Fruit fly (Drosophila melanogaster) whole organism, embryonic: Measurements from ENCODE around the gene CG2931.
A peak's percentile ranks its signal among the peaks of the same experiment; 100 is the strongest.

ENCODE experiments used
- BEAF-32 ChIP-seq: fragments of 200-800 bp; sonication (Bioruptor generic); optimal IDR thresholded peaks from 3 replicates; lab custom pipeline; 2017; ENCODE audit warnings: missing biosample characterization, missing genetic modification characterization, mild to moderate bottlenecking, moderate library complexity, missing genetic modification reagents
- CG11093 ChIP-seq: fragments of 200-800 bp; sonication (Bioruptor generic); IDR thresholded peaks from 3 replicates; pipeline ENCODE4 v1.3.6; 2022; ENCODE audit warnings: missing biosample characterization, missing genetic modification characterization
- CG11456 ChIP-seq: fragments of 200-800 bp; sonication (Bioruptor generic); IDR thresholded peaks from 3 replicates; pipeline ENCODE4 v1.3.6; 2022; ENCODE audit warnings: missing biosample characterization, missing genetic modification characterization
- CG12659 ChIP-seq: fragments of 200-800 bp; sonication (Bioruptor generic); optimal IDR thresholded peaks from 3 replicates; lab custom pipeline; 2017; ENCODE audit warnings: mild to moderate bottlenecking, missing biosample characterization, missing genetic modification reagents, missing genetic modification characterization
- CG1529 ChIP-seq: fragments of 200-800 bp; sonication (Bioruptor generic); optimal IDR thresholded peaks from 3 replicates; lab custom pipeline; 2018; ENCODE audit warnings: missing biosample characterization, missing genetic modification characterization
- CG15479 ChIP-seq: fragments of 200-800 bp; sonication (Bioruptor generic); optimal IDR thresholded peaks from 3 replicates; lab custom pipeline; 2019; ENCODE audit warnings: missing biosample characterization, mild to moderate bottlenecking, missing genetic modification characterization, moderate library complexity
- CG16779 ChIP-seq: fragments of 200-800 bp; sonication (Bioruptor generic); IDR thresholded peaks from 2 replicates; pipeline ENCODE4 v1.3.6; 2022; ENCODE audit warnings: missing biosample characterization, missing genetic modification characterization
- CG16863 ChIP-seq: fragments of 200-800 bp; sonication (Bioruptor generic); optimal IDR thresholded peaks from 3 replicates; lab custom pipeline; 2016; ENCODE audit warnings: missing biosample characterization, missing genetic modification characterization
- CG18599 ChIP-seq: fragments of 200-800 bp; sonication (Bioruptor generic); optimal IDR thresholded peaks from 3 replicates; lab custom pipeline; 2017; ENCODE audit warnings: missing biosample characterization, missing genetic modification characterization, mild to moderate bottlenecking, moderate library complexity, missing genetic modification reagents
- CG2678 ChIP-seq: fragments of 200-800 bp; sonication (Bioruptor generic); optimal IDR thresholded peaks from 3 replicates; lab custom pipeline; 2019; ENCODE audit warnings: missing biosample characterization, mild to moderate bottlenecking, missing genetic modification characterization, moderate library complexity
- CG31365 ChIP-seq: fragments of 200-800 bp; sonication (Bioruptor generic); optimal IDR thresholded peaks from 2 replicates; lab custom pipeline; 2018; ENCODE audit warnings: missing biosample characterization, mild to moderate bottlenecking, missing genetic modification characterization
- CG34376 ChIP-seq: fragments of 200-800 bp; sonication (Bioruptor generic); optimal IDR thresholded peaks from 2 replicates; lab custom pipeline; 2018; ENCODE audit warnings: missing biosample characterization, mild to moderate bottlenecking, missing genetic modification characterization
- CG4360 ChIP-seq: fragments of 200-800 bp; sonication (Bioruptor generic); IDR thresholded peaks from 2 replicates; pipeline ENCODE4 v1.3.6; 2022; ENCODE audit warnings: missing biosample characterization, missing genetic modification characterization
- CG6254 ChIP-seq: fragments of 200-800 bp; sonication (Bioruptor generic); optimal IDR thresholded peaks from 3 replicates; lab custom pipeline; 2017; ENCODE audit warnings: mild to moderate bottlenecking, missing biosample characterization, missing genetic modification reagents, missing genetic modification characterization
- CG6765 ChIP-seq: fragments of 200-800 bp; sonication (Bioruptor generic); optimal IDR thresholded peaks from 3 replicates; lab custom pipeline; 2017; ENCODE audit warnings: missing biosample characterization, mild to moderate bottlenecking, missing genetic modification characterization
- CG7928 ChIP-seq: fragments of 200-800 bp; sonication (Bioruptor generic); optimal IDR thresholded peaks from 2 replicates; lab custom pipeline; 2017; ENCODE audit warnings: missing biosample characterization, mild to moderate bottlenecking, missing genetic modification characterization
- CG8359 ChIP-seq: fragments of 200-800 bp; sonication (Bioruptor generic); optimal IDR thresholded peaks from 2 replicates; lab custom pipeline; 2017; ENCODE audit warnings: missing biosample characterization, mild to moderate bottlenecking, missing genetic modification characterization, borderline replicate concordance
- CG8478 ChIP-seq: fragments of >200 bp; optimal IDR thresholded peaks from 2 replicates; lab custom pipeline; 2018
- CG9215 ChIP-seq: fragments of 200-800 bp; sonication (Bioruptor generic); IDR thresholded peaks from 2 replicates; pipeline ENCODE4 v1.3.6; 2022; ENCODE audit warnings: missing biosample characterization, missing genetic modification characterization
- CG9817 ChIP-seq: fragments of 200-800 bp; sonication (Bioruptor generic); optimal IDR thresholded peaks from 2 replicates; lab custom pipeline; 2018; ENCODE audit warnings: missing biosample characterization, mild to moderate bottlenecking, missing genetic modification characterization, moderate library complexity
- Camta ChIP-seq: fragments of 200-800 bp; sonication (Bioruptor generic); optimal IDR thresholded peaks from 2 replicates; lab custom pipeline; 2016; ENCODE audit warnings: missing biosample characterization, missing genetic modification characterization
- D ChIP-seq, 2 experiments: fragments of 200-800 bp in 1 of 2; fragments of >200 bp in 1 of 2; sonication (Bioruptor generic) in 1 of 2; optimal IDR thresholded peaks; 2 replicates in 1 of 2; 3 replicates in 1 of 2; lab custom pipeline; 2017; ENCODE audit warnings: mild to moderate bottlenecking in 1 of 2, missing biosample characterization in 1 of 2, missing genetic modification characterization in 1 of 2, missing genetic modification reagents in 1 of 2
- Dfd ChIP-seq, 2 experiments: fragments of >200 bp; optimal IDR thresholded peaks; 2 replicates each; lab custom pipeline; 2017; ENCODE audit warnings: missing biosample characterization in 2 of 2, missing genetic modification characterization in 2 of 2
- ERR ChIP-seq: fragments of 200-800 bp; sonication (Bioruptor generic); optimal IDR thresholded peaks from 2 replicates; lab custom pipeline; 2016; ENCODE audit warnings: missing biosample characterization, missing genetic modification characterization
- HHEX ChIP-seq: fragments of 200-800 bp; sonication (Bioruptor generic); optimal IDR thresholded peaks from 3 replicates; lab custom pipeline; 2017; ENCODE audit warnings: missing biosample characterization, mild to moderate bottlenecking, missing genetic modification characterization, missing genetic modification reagents
- HLH4C ChIP-seq: fragments of 200-800 bp; sonication (Bioruptor generic); IDR thresholded peaks from 3 replicates; pipeline ENCODE4 v1.3.6; 2022; ENCODE audit warnings: missing biosample characterization, missing genetic modification characterization; ENCODE audit not compliant: partially characterized antibody
- Med ChIP-seq: fragments of 200-800 bp; sonication (Bioruptor generic); peaks from one replicate; lab custom pipeline; 2016; ENCODE audit warnings: missing biosample characterization, missing genetic modification characterization, mild to moderate bottlenecking, inconsistent platforms, moderate library complexity
- Optix ChIP-seq: fragments of 200-800 bp; sonication (Bioruptor generic); IDR thresholded peaks from 3 replicates; pipeline ENCODE4 v1.3.6; 2022; ENCODE audit warnings: missing biosample characterization, missing genetic modification characterization
- Pdp1 ChIP-seq, 2 experiments: fragments of 200-800 bp; sonication (Bioruptor generic); optimal IDR thresholded peaks; 3 replicates each; lab custom pipeline; 2016; ENCODE audit warnings: missing biosample characterization in 2 of 2, missing genetic modification characterization in 2 of 2, mild to moderate bottlenecking in 1 of 2, moderate library complexity in 1 of 2
- Sox102F ChIP-seq: fragments of 200-800 bp; sonication (Bioruptor generic); optimal IDR thresholded peaks from 2 replicates; lab custom pipeline; 2018; ENCODE audit warnings: missing biosample characterization, mild to moderate bottlenecking, missing genetic modification characterization, moderate library complexity
- az2 ChIP-seq: fragments of 200-800 bp; sonication (Bioruptor generic); optimal IDR thresholded peaks from 3 replicates; lab custom pipeline; 2016; ENCODE audit warnings: missing biosample characterization, missing genetic modification characterization
- btn ChIP-seq: fragments of 200-800 bp; sonication (Bioruptor generic); optimal IDR thresholded peaks from 2 replicates; lab custom pipeline; 2016; ENCODE audit warnings: missing biosample characterization, missing genetic modification characterization
- cas ChIP-seq: fragments of 200-800 bp; sonication (Bioruptor generic); IDR thresholded peaks from 2 replicates; pipeline ENCODE4 v1.3.6; 2022; ENCODE audit warnings: missing biosample characterization, missing genetic modification characterization
- cg ChIP-seq: fragments of 200-800 bp; sonication (Bioruptor generic); optimal IDR thresholded peaks from 3 replicates; lab custom pipeline; 2019; ENCODE audit warnings: missing biosample characterization, mild to moderate bottlenecking, missing genetic modification characterization, moderate library complexity
- corto ChIP-seq: fragments of 200-800 bp; sonication (Bioruptor generic); optimal IDR thresholded peaks from 2 replicates; lab custom pipeline; 2016; ENCODE audit warnings: missing biosample characterization, mild to moderate bottlenecking, missing genetic modification characterization, moderate library complexity
- da ChIP-seq: fragments of 200-800 bp; sonication (Bioruptor generic); optimal IDR thresholded peaks from 2 replicates; lab custom pipeline; 2016; ENCODE audit warnings: missing biosample characterization, missing genetic modification characterization
- exex ChIP-seq: fragments of 200-800 bp; sonication (Bioruptor generic); optimal IDR thresholded peaks from 4 replicates; lab custom pipeline; 2018; ENCODE audit warnings: missing biosample characterization, mild to moderate bottlenecking, missing genetic modification characterization, moderate library complexity
- fd96Cb ChIP-seq: fragments of 200-800 bp; sonication (Bioruptor generic); optimal IDR thresholded peaks from 2 replicates; lab custom pipeline; 2018; ENCODE audit warnings: missing biosample characterization, mild to moderate bottlenecking, missing genetic modification characterization, moderate library complexity
- gfzf ChIP-seq: fragments of 200-800 bp; sonication (Bioruptor generic); optimal IDR thresholded peaks from 2 replicates; lab custom pipeline; 2016; ENCODE audit warnings: missing biosample characterization, mild to moderate bottlenecking, missing genetic modification characterization, moderate library complexity
- gsb ChIP-seq: fragments of 200-800 bp; sonication (Bioruptor generic); IDR thresholded peaks from 2 replicates; pipeline ENCODE4 v1.3.6; 2022; ENCODE audit warnings: missing biosample characterization, missing genetic modification characterization
- inv ChIP-seq: fragments of 200-800 bp; sonication (Bioruptor generic); IDR thresholded peaks from 2 replicates; pipeline ENCODE4 v1.3.6; 2022; ENCODE audit warnings: missing biosample characterization, missing genetic modification characterization; ENCODE audit not compliant: partially characterized antibody
- mam ChIP-seq: fragments of 200-800 bp; sonication (Bioruptor generic); optimal IDR thresholded peaks from 3 replicates; lab custom pipeline; 2016; ENCODE audit warnings: missing biosample characterization, missing genetic modification characterization
- sens ChIP-seq: fragments of 200-800 bp; sonication (Bioruptor generic); peaks from one replicate; lab custom pipeline; 2016; ENCODE audit warnings: missing biosample characterization, missing genetic modification characterization
- slbo ChIP-seq: fragments of 200-800 bp; sonication (Bioruptor generic); IDR thresholded peaks from 2 replicates; pipeline ENCODE4 v1.3.6; 2022; ENCODE audit warnings: missing biosample characterization, missing genetic modification characterization
- so ChIP-seq: fragments of 200-800 bp; sonication (Bioruptor generic); IDR thresholded peaks from 3 replicates; pipeline ENCODE4 v1.3.6; 2022; ENCODE audit warnings: missing biosample characterization, missing genetic modification characterization
- sug ChIP-seq: fragments of 200-800 bp; optimal IDR thresholded peaks from 2 replicates; lab custom pipeline; 2019; ENCODE audit warnings: missing biosample characterization, mild to moderate bottlenecking, missing genetic modification characterization, moderate library complexity
- tio ChIP-seq: fragments of 200-800 bp; sonication (Bioruptor generic); optimal IDR thresholded peaks from 2 replicates; lab custom pipeline; 2017; ENCODE audit warnings: missing biosample characterization, missing genetic modification characterization, inconsistent platforms
- toy ChIP-seq: fragments of 200-800 bp; sonication (Bioruptor generic); IDR thresholded peaks from 2 replicates; pipeline ENCODE4 v1.3.6; 2022; ENCODE audit warnings: missing biosample characterization, missing genetic modification characterization
- yki ChIP-seq: fragments of >200 bp; optimal IDR thresholded peaks from 3 replicates; lab custom pipeline; 2018

CG2931 gene

dm6 chr3R:5610656-5611055 lies 42.2 kb upstream of the CG2931 start:
- TF ChIP-seq sens (GFP tag; lab: Kevin White, UChicago), result peak; percentile 9
- TF ChIP-seq Pdp1 (GFP tag; optimal IDR thresholded peaks at IDR 0.05; lab: Kevin White, UChicago), result peak in 1 of 2 experiments; percentile 91
- peak; percentile 55 for TF ChIP-seq exex
- no peak for TF ChIP-seq cg (GFP tag; lab: Kevin White, UChicago)
- TF ChIP-seq sug (tag; lab: Kevin White, UChicago), result peak; percentile 88
- TF ChIP-seq ERR (GFP tag; lab: Kevin White, UChicago), result no peak

- TF ChIP-seq fd96Cb (tag; lab: Kevin White, UChicago), result no peak
- no peak for TF ChIP-seq CG7928 (GFP tag; lab: Kevin White, UChicago)
- TF ChIP-seq CG31365 (tag; lab: Kevin White, UChicago), result no peak
- TF ChIP-seq Optix, result no peak
- peak; percentile 52 for TF ChIP-seq Med (GFP tag; lab: Kevin White, UChicago)
- no peak for TF ChIP-seq CG9215 (GFP tag; lab: Robert Waterston, UW)
- TF ChIP-seq Dfd (GFP tag; optimal IDR thresholded peaks at IDR 0.05; lab: Kevin White, UChicago), result peak in 1 of 2 experiments; percentile 73
- no peak for TF ChIP-seq Sox102F (GFP tag; lab: Kevin White, UChicago)
- no peak for TF ChIP-seq CG34376 (GFP tag; lab: Kevin White, UChicago)
- TF ChIP-seq mam (GFP tag; lab: Kevin White, UChicago), result no peak
- no peak for TF ChIP-seq D (optimal IDR thresholded peaks at IDR 0.05; lab: Kevin White, UChicago)
- no peak for TF ChIP-seq D (GFP tag; optimal IDR thresholded peaks at IDR 0.05; lab: Kevin White, UChicago)
- TF ChIP-seq CG16863 (GFP tag; lab: Kevin White, UChicago), result no peak
- no peak for TF ChIP-seq CG2678
- 0 out of 3 replicates have a peak, but pooled peaks have one; percentile 32 for TF ChIP-seq CG11456 (GFP tag; lab: Robert Waterston, UW)
- TF ChIP-seq toy, result no peak
- TF ChIP-seq CG8478 (lab: Kevin White, UChicago), result peak; percentile 59
- TF ChIP-seq da, result no peak
- no peak for TF ChIP-seq yki
- TF ChIP-seq CG9817 (tag; lab: Kevin White, UChicago), result no peak
- TF ChIP-seq Camta, result no peak
- 0 out of 2 replicates have a peak, but pooled peaks have one; percentile 12 for TF ChIP-seq inv (GFP tag; lab: Robert Waterston, UW)
- TF ChIP-seq gsb, result no peak
- no peak for TF ChIP-seq CG1529
- TF ChIP-seq CG4360 (GFP tag; lab: Robert Waterston, UW), result no peak
- no peak for TF ChIP-seq HLH4C (GFP tag; lab: Robert Waterston, UW)
- no peak for TF ChIP-seq cas (GFP tag; lab: Robert Waterston, UW)
- 0 out of 3 replicates have a peak, but pooled peaks have one; percentile 40 for TF ChIP-seq CG11093 (GFP tag; lab: Robert Waterston, UW)
- TF ChIP-seq corto (GFP tag; lab: Kevin White, UChicago), result no peak
- TF ChIP-seq CG12659 (GFP tag; lab: Kevin White, UChicago), result no peak
- no peak for TF ChIP-seq CG18599 (GFP tag; lab: Kevin White, UChicago)
- TF ChIP-seq CG16779 (GFP tag; lab: Robert Waterston, UW), result 0 out of 2 replicates have a peak, but pooled peaks have one; percentile 18
- TF ChIP-seq gfzf, result no peak
- no peak for TF ChIP-seq CG6765 (GFP tag; lab: Kevin White, UChicago)
- TF ChIP-seq CG15479 (GFP tag; lab: Kevin White, UChicago), result no peak
- no peak for TF ChIP-seq CG6254 (GFP tag; lab: Kevin White, UChicago)
- TF ChIP-seq slbo (GFP tag; lab: Robert Waterston, UW), result no peak
- no peak for TF ChIP-seq az2 (GFP tag; lab: Kevin White, UChicago)
- TF ChIP-seq so (GFP tag; lab: Robert Waterston, UW), result no peak
- no peak for TF ChIP-seq tio
- no peak for TF ChIP-seq CG8359 (GFP tag; lab: Kevin White, UChicago)
- no peak for TF ChIP-seq BEAF-32 (GFP tag; lab: Kevin White, UChicago)
- TF ChIP-seq HHEX, result no peak
- no peak for TF ChIP-seq btn
Observed at dm6 chr3R:5608422-5608821, 40.0 kb upstream of the CG2931 start.
